Worm (Caenorhabditis elegans) whole organism, L3 larva: Measurements from ENCODE around the gene C33F10.8.

ENCODE experiments used
- R02D3.7 ChIP-seq: fragments of 150-350 bp; optimal IDR thresholded peaks from 2 replicates; lab custom pipeline; 2014; ENCODE audit warnings: missing biosample characterization, missing genetic modification characterization
- ZK546.5 ChIP-seq: sonication (generic microtip); optimal IDR thresholded peaks from 2 replicates; lab custom pipeline; 2017; ENCODE audit warnings: missing biosample characterization, missing genetic modification characterization
- ama-1 ChIP-seq: fragments of 150-350 bp; optimal IDR thresholded peaks from 2 replicates; lab custom pipeline; 2018
- ceh-9 ChIP-seq: sonication (generic microtip); optimal IDR thresholded peaks from 2 replicates; lab custom pipeline; 2018; ENCODE audit warnings: missing biosample characterization, missing genetic modification characterization
- daf-12 ChIP-seq: fragments of 150-350 bp; optimal IDR thresholded peaks from 2 replicates; lab custom pipeline; 2014; ENCODE audit warnings: missing biosample characterization, missing genetic modification reagents, missing genetic modification characterization
- egl-5 ChIP-seq: fragments of 150-350 bp; optimal IDR thresholded peaks from 2 replicates; lab custom pipeline; 2017; ENCODE audit warnings: missing biosample characterization, missing genetic modification reagents, missing genetic modification characterization, inconsistent platforms
- elt-1 ChIP-seq: fragments of 150-350 bp; optimal IDR thresholded peaks from 2 replicates; lab custom pipeline; 2014; ENCODE audit warnings: missing biosample characterization, missing genetic modification characterization
- elt-2 ChIP-seq: sonication (generic microtip); optimal IDR thresholded peaks from 2 replicates; lab custom pipeline; 2016; ENCODE audit warnings: missing genetic modification reagents, mild to moderate bottlenecking, missing genetic modification characterization, missing compliant biosample characterization
- elt-3 ChIP-seq, 3 experiments: fragments of 150-350 bp in 1 of 3; sonication (generic microtip) in 2 of 3; optimal IDR thresholded peaks; 2 replicates in 2 of 3; 4 replicates in 1 of 3; lab custom pipeline; 2014 to 2017; ENCODE audit warnings: missing biosample characterization in 3 of 3, missing genetic modification characterization in 3 of 3
- eor-1 ChIP-seq, 2 experiments: fragments of 150-350 bp; optimal IDR thresholded peaks; 2 replicates each; lab custom pipeline; 2014 to 2018; ENCODE audit warnings: missing biosample characterization in 2 of 2, missing genetic modification characterization in 2 of 2
- fkh-2 ChIP-seq: fragments of 150-350 bp; optimal IDR thresholded peaks from 2 replicates; lab custom pipeline; 2014; ENCODE audit warnings: missing biosample characterization, missing genetic modification reagents, missing genetic modification characterization
- fos-1 ChIP-seq: fragments of 150-350 bp; optimal IDR thresholded peaks from 2 replicates; lab custom pipeline; 2014; ENCODE audit warnings: missing biosample characterization, missing genetic modification characterization
- hmg-11 ChIP-seq: sonication (generic microtip); optimal IDR thresholded peaks from 2 replicates; lab custom pipeline; 2016; ENCODE audit warnings: missing genetic modification characterization, missing compliant biosample characterization
- jun-1 ChIP-seq: fragments of 150-350 bp; optimal IDR thresholded peaks from 2 replicates; lab custom pipeline; 2014; ENCODE audit warnings: missing biosample characterization, missing genetic modification reagents, missing genetic modification characterization
- lin-39 ChIP-seq: fragments of 150-350 bp; optimal IDR thresholded peaks from 2 replicates; lab custom pipeline; 2018; ENCODE audit warnings: missing biosample characterization, missing genetic modification reagents, missing genetic modification characterization
- lsy-12 ChIP-seq: sonication (generic microtip); optimal IDR thresholded peaks from 2 replicates; lab custom pipeline; 2016; ENCODE audit warnings: mild to moderate bottlenecking, missing genetic modification characterization, missing compliant biosample characterization
- mdl-1 ChIP-seq: fragments of 150-350 bp; optimal IDR thresholded peaks from 2 replicates; lab custom pipeline; 2014; ENCODE audit warnings: missing biosample characterization, missing genetic modification characterization
- mml-1 ChIP-seq: fragments of 150-350 bp; sonication (generic microtip); optimal IDR thresholded peaks from 3 replicates; lab custom pipeline; 2014; ENCODE audit warnings: missing biosample characterization, missing genetic modification characterization
- nfya-1 ChIP-seq: sonication (generic microtip); optimal IDR thresholded peaks from 2 replicates; lab custom pipeline; 2017; ENCODE audit warnings: missing genetic modification characterization, mild to moderate bottlenecking, missing compliant biosample characterization, antibody characterized with exemption, moderate library complexity; ENCODE audit not compliant: insufficient read depth
- nhr-11 ChIP-seq: fragments of 150-350 bp; optimal IDR thresholded peaks from 2 replicates; lab custom pipeline; 2014; ENCODE audit warnings: missing biosample characterization, missing genetic modification characterization
- nhr-12 ChIP-seq: fragments of 150-350 bp; optimal IDR thresholded peaks from 2 replicates; lab custom pipeline; 2014; ENCODE audit warnings: missing biosample characterization, missing genetic modification characterization
- nhr-23 ChIP-seq: fragments of 150-350 bp; optimal IDR thresholded peaks from 2 replicates; lab custom pipeline; 2014; ENCODE audit warnings: missing biosample characterization, missing genetic modification reagents, missing genetic modification characterization
- nhr-25 ChIP-seq: sonication (generic microtip); optimal IDR thresholded peaks from 2 replicates; lab custom pipeline; 2017; ENCODE audit warnings: missing biosample characterization, missing genetic modification characterization
- nhr-28 ChIP-seq: fragments of 150-350 bp; optimal IDR thresholded peaks from 2 replicates; lab custom pipeline; 2014; ENCODE audit warnings: missing biosample characterization, missing genetic modification characterization
- nhr-43 ChIP-seq: sonication (generic microtip); optimal IDR thresholded peaks from 2 replicates; lab custom pipeline; 2016; ENCODE audit warnings: mild to moderate bottlenecking, missing genetic modification characterization, missing compliant biosample characterization; ENCODE audit not compliant: poor library complexity, severe bottlenecking
- nhr-77 ChIP-seq: fragments of 150-350 bp; optimal IDR thresholded peaks from 2 replicates; lab custom pipeline; 2014; ENCODE audit warnings: missing biosample characterization, missing genetic modification characterization
- pha-4 ChIP-seq: fragments of 150-350 bp; optimal IDR thresholded peaks from 2 replicates; lab custom pipeline; 2014; ENCODE audit warnings: missing biosample characterization, missing genetic modification reagents, missing genetic modification characterization
- pqm-1 ChIP-seq: fragments of 150-350 bp; optimal IDR thresholded peaks from 2 replicates; lab custom pipeline; 2017; ENCODE audit warnings: missing biosample characterization, missing genetic modification characterization, inconsistent platforms
- sea-2 ChIP-seq: fragments of 150-350 bp; sonication (generic microtip); optimal IDR thresholded peaks from 4 replicates; lab custom pipeline; 2014; ENCODE audit warnings: missing biosample characterization, missing genetic modification reagents, missing genetic modification characterization
- snpc-4 ChIP-seq: fragments of 150-350 bp; optimal IDR thresholded peaks from 2 replicates; lab custom pipeline; 2014; ENCODE audit warnings: missing biosample characterization, missing genetic modification characterization
- unc-39 ChIP-seq: sonication (generic microtip); optimal IDR thresholded peaks from 4 replicates; lab custom pipeline; 2017; ENCODE audit warnings: missing biosample characterization, missing genetic modification characterization
- unc-62 ChIP-seq: fragments of 150-350 bp; sonication (generic microtip); optimal IDR thresholded peaks from 4 replicates; lab custom pipeline; 2014; ENCODE audit warnings: missing biosample characterization, missing genetic modification reagents, missing genetic modification characterization
- zag-1 ChIP-seq: fragments of 150-350 bp; optimal IDR thresholded peaks from 2 replicates; lab custom pipeline; 2014; ENCODE audit warnings: missing biosample characterization, missing genetic modification characterization
- ztf-11 ChIP-seq: fragments of 150-350 bp; optimal IDR thresholded peaks from 2 replicates; lab custom pipeline; 2014; ENCODE audit warnings: missing biosample characterization, missing genetic modification characterization
- ztf-4 ChIP-seq: fragments of 150-350 bp; optimal IDR thresholded peaks from 2 replicates; lab custom pipeline; 2014; ENCODE audit warnings: missing biosample characterization, missing genetic modification characterization

Gene C33F10.8

ce11 chrII:4822610-4823009 lies 2.4 kb downstream of the C33F10.8 start:
- TF ChIP-seq egl-5 = no peak
- no peak for TF ChIP-seq elt-2 (tag; lab: Kevin White, UChicago)
- no peak for TF ChIP-seq nhr-43
- TF ChIP-seq sea-2 = no peak
- TF ChIP-seq mdl-1 (tag; lab: Kevin White, UChicago) = no peak
- no peak for TF ChIP-seq unc-39
- no peak for TF ChIP-seq daf-12
- TF ChIP-seq nhr-11 = no peak
- no peak for TF ChIP-seq nhr-28 (tag; lab: Kevin White, UChicago)
- TF ChIP-seq pqm-1 = no peak

ce11 chrII:4821739-4822138 lies 3.3 kb downstream of the C33F10.8 start, which contains the start of gene lact-5:
TSS of gene lact-5 (minus strand) at chrII:4821739.
- TF ChIP-seq nhr-25 (tag; lab: Kevin White, UChicago) (peak; percentile 43), zag-1 (no peak), nhr-23 (tag; lab: Kevin White, UChicago) (peak; percentile 66), mdl-1 (tag; lab: Kevin White, UChicago) (no peak), elt-3 (tag; optimal IDR thresholded peaks at IDR 0.05; lab: Kevin White, UChicago) (peak in 1 of 3 experiments; percentile 10), jun-1 (tag; lab: Kevin White, UChicago) (no peak), nhr-43 (peak; percentile 16), snpc-4 (tag; lab: Kevin White, UChicago) (no peak)

ce11 chrII:4818780-4819179 lies 6.3 kb downstream of the C33F10.8 start:
- TF ChIP-seq ama-1 (no peak), zag-1 (no peak), sea-2 (no peak), pha-4 (tag; lab: Kevin White, UChicago) (no peak), egl-5 (no peak), nhr-12 (no peak), unc-62 (no peak), ceh-9 (tag; lab: Kevin White, UChicago) (no peak), elt-3 (tag; optimal IDR thresholded peaks at IDR 0.05; lab: Kevin White, UChicago) (no peak), fkh-2 (no peak), lsy-12 (tag; lab: Kevin White, UChicago) (no peak), nhr-43 (no peak), fos-1 (no peak), snpc-4 (tag; lab: Kevin White, UChicago) (no peak), ztf-11 (no peak)

ce11 chrII:4815356-4815755 lies 9.7 kb downstream of the C33F10.8 start:
- no peak for TF ChIP-seq lsy-12 (tag; lab: Kevin White, UChicago)
- no peak for TF ChIP-seq nhr-77
- TF ChIP-seq nhr-28 (tag; lab: Kevin White, UChicago) = no peak
- no peak for TF ChIP-seq hmg-11 (tag; lab: Kevin White, UChicago)
- no peak for TF ChIP-seq fkh-2
- TF ChIP-seq pha-4 (tag; lab: Kevin White, UChicago) = no peak
- TF ChIP-seq elt-2 (tag; lab: Kevin White, UChicago) = no peak
- no peak for TF ChIP-seq unc-62
- TF ChIP-seq elt-3 (tag; optimal IDR thresholded peaks at IDR 0.05; lab: Kevin White, UChicago) = no peak
- TF ChIP-seq lin-39 (tag; lab: Kevin White, UChicago) = no peak
- TF ChIP-seq, all 47 proteins: peak for 0

ce11 chrII:4811986-4812385 lies 13.0 kb downstream of the C33F10.8 start, which contains the start of gene rig-6:
TSS of gene rig-6 (minus strand) at chrII:4812086.
- no peak for TF ChIP-seq daf-12
- TF ChIP-seq hmg-11 (tag; lab: Kevin White, UChicago) = no peak
- no peak for TF ChIP-seq ztf-4 (tag; lab: Kevin White, UChicago)
- TF ChIP-seq ZK546.5 = no peak
- TF ChIP-seq egl-5 = no peak
- no peak for TF ChIP-seq nhr-77
- no peak for TF ChIP-seq R02D3.7 (tag; lab: Kevin White, UChicago)
- TF ChIP-seq elt-2 (tag; lab: Kevin White, UChicago) = no peak
- no peak for TF ChIP-seq eor-1 (tag; optimal IDR thresholded peaks at IDR 0.05; lab: Kevin White, UChicago)
- no peak for TF ChIP-seq fkh-2
- no peak for TF ChIP-seq elt-1

ce11 chrII:4806726-4807125 lies 18.3 kb downstream of the C33F10.8 start:
- TF ChIP-seq nfya-1 (tag; lab: Kevin White, UChicago) (no peak), mdl-1 (tag; lab: Kevin White, UChicago) (no peak), mml-1 (no peak), nhr-25 (tag; lab: Kevin White, UChicago) (no peak), daf-12 (no peak)
